Worm (Caenorhabditis elegans) whole organism, L3 larva: Measurements from ENCODE around the gene C46H3.1.

ENCODE experiments used
- R02D3.7 ChIP-seq: fragments of 150-350 bp; optimal IDR thresholded peaks from 2 replicates; lab custom pipeline; 2014; ENCODE audit warnings: missing biosample characterization, missing genetic modification characterization
- ZK546.5 ChIP-seq: sonication (generic microtip); optimal IDR thresholded peaks from 2 replicates; lab custom pipeline; 2017; ENCODE audit warnings: missing biosample characterization, missing genetic modification characterization
- aly-2 ChIP-seq: fragments of 150-350 bp; optimal IDR thresholded peaks from 2 replicates; lab custom pipeline; 2014; ENCODE audit warnings: missing biosample characterization, missing genetic modification characterization
- ama-1 ChIP-seq: fragments of 150-350 bp; optimal IDR thresholded peaks from 2 replicates; lab custom pipeline; 2018
- ceh-28 ChIP-seq: fragments of 150-350 bp; optimal IDR thresholded peaks from 2 replicates; lab custom pipeline; 2014; ENCODE audit warnings: missing biosample characterization, missing genetic modification reagents, missing genetic modification characterization
- ceh-82 ChIP-seq: fragments of 150-350 bp; optimal IDR thresholded peaks from 2 replicates; lab custom pipeline; 2014; ENCODE audit warnings: missing biosample characterization, missing genetic modification characterization
- ceh-9 ChIP-seq: sonication (generic microtip); optimal IDR thresholded peaks from 2 replicates; lab custom pipeline; 2018; ENCODE audit warnings: missing biosample characterization, missing genetic modification characterization
- daf-12 ChIP-seq: fragments of 150-350 bp; optimal IDR thresholded peaks from 2 replicates; lab custom pipeline; 2014; ENCODE audit warnings: missing biosample characterization, missing genetic modification reagents, missing genetic modification characterization
- egl-27 ChIP-seq: sonication (generic microtip); optimal IDR thresholded peaks from 4 replicates; lab custom pipeline; 2017; ENCODE audit warnings: missing biosample characterization, missing genetic modification reagents, missing genetic modification characterization
- egl-5 ChIP-seq: fragments of 150-350 bp; optimal IDR thresholded peaks from 2 replicates; lab custom pipeline; 2017; ENCODE audit warnings: missing biosample characterization, missing genetic modification reagents, missing genetic modification characterization, inconsistent platforms
- elt-2 ChIP-seq: sonication (generic microtip); optimal IDR thresholded peaks from 2 replicates; lab custom pipeline; 2016; ENCODE audit warnings: missing genetic modification reagents, mild to moderate bottlenecking, missing genetic modification characterization, missing compliant biosample characterization
- elt-3 ChIP-seq, 3 experiments: fragments of 150-350 bp in 1 of 3; sonication (generic microtip) in 2 of 3; optimal IDR thresholded peaks; 2 replicates in 2 of 3; 4 replicates in 1 of 3; lab custom pipeline; 2014 to 2017; ENCODE audit warnings: missing biosample characterization in 3 of 3, missing genetic modification characterization in 3 of 3
- eor-1 ChIP-seq, 2 experiments: fragments of 150-350 bp; optimal IDR thresholded peaks; 2 replicates each; lab custom pipeline; 2014 to 2018; ENCODE audit warnings: missing biosample characterization in 2 of 2, missing genetic modification characterization in 2 of 2
- fkh-10 ChIP-seq: sonication (generic microtip); optimal IDR thresholded peaks from 2 replicates; lab custom pipeline; 2017; ENCODE audit warnings: missing biosample characterization, missing genetic modification reagents, missing genetic modification characterization
- fkh-2 ChIP-seq: fragments of 150-350 bp; optimal IDR thresholded peaks from 2 replicates; lab custom pipeline; 2014; ENCODE audit warnings: missing biosample characterization, missing genetic modification reagents, missing genetic modification characterization
- jun-1 ChIP-seq: fragments of 150-350 bp; optimal IDR thresholded peaks from 2 replicates; lab custom pipeline; 2014; ENCODE audit warnings: missing biosample characterization, missing genetic modification reagents, missing genetic modification characterization
- lsy-12 ChIP-seq: sonication (generic microtip); optimal IDR thresholded peaks from 2 replicates; lab custom pipeline; 2016; ENCODE audit warnings: mild to moderate bottlenecking, missing genetic modification characterization, missing compliant biosample characterization
- mdl-1 ChIP-seq: fragments of 150-350 bp; optimal IDR thresholded peaks from 2 replicates; lab custom pipeline; 2014; ENCODE audit warnings: missing biosample characterization, missing genetic modification characterization
- mml-1 ChIP-seq: fragments of 150-350 bp; sonication (generic microtip); optimal IDR thresholded peaks from 3 replicates; lab custom pipeline; 2014; ENCODE audit warnings: missing biosample characterization, missing genetic modification characterization
- nfya-1 ChIP-seq: sonication (generic microtip); optimal IDR thresholded peaks from 2 replicates; lab custom pipeline; 2017; ENCODE audit warnings: missing genetic modification characterization, mild to moderate bottlenecking, missing compliant biosample characterization, antibody characterized with exemption, moderate library complexity; ENCODE audit not compliant: insufficient read depth
- nhr-11 ChIP-seq: fragments of 150-350 bp; optimal IDR thresholded peaks from 2 replicates; lab custom pipeline; 2014; ENCODE audit warnings: missing biosample characterization, missing genetic modification characterization
- nhr-23 ChIP-seq: fragments of 150-350 bp; optimal IDR thresholded peaks from 2 replicates; lab custom pipeline; 2014; ENCODE audit warnings: missing biosample characterization, missing genetic modification reagents, missing genetic modification characterization
- nhr-237 ChIP-seq: fragments of 150-350 bp; optimal IDR thresholded peaks from 2 replicates; lab custom pipeline; 2014; ENCODE audit warnings: missing biosample characterization, missing genetic modification characterization
- nhr-25 ChIP-seq: sonication (generic microtip); optimal IDR thresholded peaks from 2 replicates; lab custom pipeline; 2017; ENCODE audit warnings: missing biosample characterization, missing genetic modification characterization
- nhr-43 ChIP-seq: sonication (generic microtip); optimal IDR thresholded peaks from 2 replicates; lab custom pipeline; 2016; ENCODE audit warnings: mild to moderate bottlenecking, missing genetic modification characterization, missing compliant biosample characterization; ENCODE audit not compliant: poor library complexity, severe bottlenecking
- nhr-76 ChIP-seq: fragments of 150-350 bp; sonication (generic microtip); optimal IDR thresholded peaks from 5 replicates; lab custom pipeline; 2014; ENCODE audit warnings: missing biosample characterization, missing genetic modification characterization
- sea-2 ChIP-seq: fragments of 150-350 bp; sonication (generic microtip); optimal IDR thresholded peaks from 4 replicates; lab custom pipeline; 2014; ENCODE audit warnings: missing biosample characterization, missing genetic modification reagents, missing genetic modification characterization
- skn-1 ChIP-seq: fragments of 150-350 bp; optimal IDR thresholded peaks from 2 replicates; lab custom pipeline; 2014; ENCODE audit warnings: missing biosample characterization, missing genetic modification characterization
- snpc-4 ChIP-seq: fragments of 150-350 bp; optimal IDR thresholded peaks from 2 replicates; lab custom pipeline; 2014; ENCODE audit warnings: missing biosample characterization, missing genetic modification characterization
- unc-39 ChIP-seq: sonication (generic microtip); optimal IDR thresholded peaks from 4 replicates; lab custom pipeline; 2017; ENCODE audit warnings: missing biosample characterization, missing genetic modification characterization
- unc-62 ChIP-seq: fragments of 150-350 bp; sonication (generic microtip); optimal IDR thresholded peaks from 4 replicates; lab custom pipeline; 2014; ENCODE audit warnings: missing biosample characterization, missing genetic modification reagents, missing genetic modification characterization
- zag-1 ChIP-seq: fragments of 150-350 bp; optimal IDR thresholded peaks from 2 replicates; lab custom pipeline; 2014; ENCODE audit warnings: missing biosample characterization, missing genetic modification characterization
- ztf-11 ChIP-seq: fragments of 150-350 bp; optimal IDR thresholded peaks from 2 replicates; lab custom pipeline; 2014; ENCODE audit warnings: missing biosample characterization, missing genetic modification characterization
- ztf-4 ChIP-seq: fragments of 150-350 bp; optimal IDR thresholded peaks from 2 replicates; lab custom pipeline; 2014; ENCODE audit warnings: missing biosample characterization, missing genetic modification characterization

The C46H3.1 gene

ce11 chrX:1179984-1180383 lies 29.2 kb upstream of the C46H3.1 start, which contains the start of gene hot-8:
Gene hot-8, plus strand, starts transcription at chrX:1180284.
- TF ChIP-seq ceh-28 (tag; lab: Kevin White, UChicago) (no peak), jun-1 (tag; lab: Kevin White, UChicago) (no peak), nhr-25 (tag; lab: Kevin White, UChicago) (no peak), unc-39 (tag; lab: Kevin White, UChicago) (no peak), egl-27 (no peak)

ce11 chrX:1181271-1181958 lies 27.8 kb upstream of the C46H3.1 start:
- TF ChIP-seq ztf-11 (tag; lab: Kevin White, UChicago) (no peak), sea-2 (GFP tag; lab: Kevin White, UChicago) (no peak), nhr-76 (tag; lab: Kevin White, UChicago) (no peak), fkh-10 (no peak), ama-1 (lab: Kevin White, UChicago) (no peak), unc-62 (no peak), nhr-11 (tag; lab: Kevin White, UChicago) (no peak), mdl-1 (tag; lab: Kevin White, UChicago) (no peak), ZK546.5 (tag; lab: Kevin White, UChicago) (no peak), ztf-4 (tag; lab: Kevin White, UChicago) (no peak), nhr-23 (no peak), mml-1 (no peak), ceh-82 (tag; lab: Kevin White, UChicago) (no peak), eor-1 (tag; optimal IDR thresholded peaks at IDR 0.05; lab: Kevin White, UChicago) (no peak), R02D3.7 (tag; lab: Kevin White, UChicago) (no peak), elt-2 (tag; lab: Kevin White, UChicago) (no peak), egl-5 (tag; lab: Kevin White, UChicago) (no peak), aly-2 (tag; lab: Kevin White, UChicago) (no peak)

ce11 chrX:1183258-1183657 lies 25.9 kb upstream of the C46H3.1 start:
- TF ChIP-seq fkh-2 (tag; lab: Kevin White, UChicago) (no peak), ama-1 (lab: Kevin White, UChicago) (no peak), nfya-1 (no peak), fkh-10 (no peak)

ce11 chrX:1183985-1184384 lies 25.2 kb upstream of the C46H3.1 start:
- no peak for TF ChIP-seq jun-1 (tag; lab: Kevin White, UChicago)
- no peak for TF ChIP-seq snpc-4
- no peak for TF ChIP-seq ZK546.5 (tag; lab: Kevin White, UChicago)
- TF ChIP-seq daf-12 (tag; lab: Kevin White, UChicago), result no peak
- TF ChIP-seq lsy-12, result no peak
- TF ChIP-seq egl-5 (tag; lab: Kevin White, UChicago), result no peak
- TF ChIP-seq nhr-237 (tag; lab: Kevin White, UChicago), result no peak
- no peak for TF ChIP-seq zag-1 (tag; lab: Kevin White, UChicago)
- TF ChIP-seq nhr-11 (tag; lab: Kevin White, UChicago), result no peak
- no peak for TF ChIP-seq fkh-10

ce11 chrX:1185474-1185873 lies 23.7 kb upstream of the C46H3.1 start:
- TF ChIP-seq ceh-9 (no peak), nfya-1 (peak; percentile 17), nhr-43 (tag; lab: Kevin White, UChicago) (no peak), fkh-10 (peak; percentile 57), elt-3 (tag; optimal IDR thresholded peaks at IDR 0.05; lab: Kevin White, UChicago) (no peak), skn-1 (tag; lab: Kevin White, UChicago) (no peak), nhr-237 (tag; lab: Kevin White, UChicago) (no peak)
